Worm (Caenorhabditis elegans) whole organism, L4/young adult: Measurements from ENCODE around the gene atg-18.

ENCODE experiments used
- W03F9.2 ChIP-seq: fragments of 150-350 bp; optimal IDR thresholded peaks from 2 replicates; lab custom pipeline; 2014; ENCODE audit warnings: missing biosample characterization, missing genetic modification characterization
- dao-5 ChIP-seq: sonication (generic microtip); optimal IDR thresholded peaks from 2 replicates; lab custom pipeline; 2016; ENCODE audit warnings: missing genotype, missing genetic modification characterization, moderate library complexity, missing compliant biosample characterization
- him-1 ChIP-seq: sonication (generic microtip); optimal IDR thresholded peaks from 2 replicates; lab custom pipeline; 2016; ENCODE audit warnings: missing genotype, missing genetic modification reagents, missing genetic modification characterization, missing compliant biosample characterization

DNA sequence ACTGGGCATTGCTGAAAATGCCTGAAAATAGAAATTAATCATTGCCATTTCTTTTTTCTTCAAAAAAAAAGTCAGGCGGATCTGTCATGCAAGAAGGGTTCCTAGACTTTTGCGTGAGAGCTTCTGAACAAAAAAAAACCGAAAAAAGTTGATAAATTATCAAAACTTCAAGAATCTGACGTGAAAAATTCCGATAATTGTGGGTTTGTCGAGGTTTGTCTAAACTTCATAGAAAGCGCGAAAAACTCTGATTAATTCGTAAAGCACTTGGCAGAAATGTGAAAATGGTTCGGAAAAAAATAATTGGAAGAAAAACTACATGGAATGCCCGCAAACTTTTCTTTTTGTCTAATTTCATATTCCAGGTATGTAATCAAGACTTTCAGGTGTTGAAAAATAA lies 42.4 kb upstream of the atg-18 start, which contains the start of gene ZC190.5:
- TF ChIP-seq him-1 (tag; lab: Kevin White, UChicago), result no peak
- no peak for TF ChIP-seq W03F9.2
- no peak for TF ChIP-seq dao-5 (tag; lab: Kevin White, UChicago)
